Worm (Caenorhabditis elegans) whole organism, L3 larva: ENCODE results near the gene T19C4.5.

ENCODE experiments used
- ZK546.5 ChIP-seq: sonication (generic microtip); optimal IDR thresholded peaks from 2 replicates; lab custom pipeline; 2017; ENCODE audit warnings: missing biosample characterization, missing genetic modification characterization
- ama-1 ChIP-seq: fragments of 150-350 bp; optimal IDR thresholded peaks from 2 replicates; lab custom pipeline; 2018
- ceh-16 ChIP-seq: sonication (generic microtip); optimal IDR thresholded peaks from 2 replicates; lab custom pipeline; 2017; ENCODE audit warnings: missing biosample characterization, missing genetic modification characterization
- ceh-28 ChIP-seq: fragments of 150-350 bp; optimal IDR thresholded peaks from 2 replicates; lab custom pipeline; 2014; ENCODE audit warnings: missing biosample characterization, missing genetic modification reagents, missing genetic modification characterization
- ceh-82 ChIP-seq: fragments of 150-350 bp; optimal IDR thresholded peaks from 2 replicates; lab custom pipeline; 2014; ENCODE audit warnings: missing biosample characterization, missing genetic modification characterization
- ceh-9 ChIP-seq: sonication (generic microtip); optimal IDR thresholded peaks from 2 replicates; lab custom pipeline; 2018; ENCODE audit warnings: missing biosample characterization, missing genetic modification characterization
- daf-12 ChIP-seq: fragments of 150-350 bp; optimal IDR thresholded peaks from 2 replicates; lab custom pipeline; 2014; ENCODE audit warnings: missing biosample characterization, missing genetic modification reagents, missing genetic modification characterization
- egl-27 ChIP-seq: sonication (generic microtip); optimal IDR thresholded peaks from 4 replicates; lab custom pipeline; 2017; ENCODE audit warnings: missing biosample characterization, missing genetic modification reagents, missing genetic modification characterization
- egl-5 ChIP-seq: fragments of 150-350 bp; optimal IDR thresholded peaks from 2 replicates; lab custom pipeline; 2017; ENCODE audit warnings: missing biosample characterization, missing genetic modification reagents, missing genetic modification characterization, inconsistent platforms
- elt-1 ChIP-seq: fragments of 150-350 bp; optimal IDR thresholded peaks from 2 replicates; lab custom pipeline; 2014; ENCODE audit warnings: missing biosample characterization, missing genetic modification characterization
- elt-2 ChIP-seq: sonication (generic microtip); optimal IDR thresholded peaks from 2 replicates; lab custom pipeline; 2016; ENCODE audit warnings: missing genetic modification reagents, mild to moderate bottlenecking, missing genetic modification characterization, missing compliant biosample characterization
- elt-3 ChIP-seq, 3 experiments: fragments of 150-350 bp in 1 of 3; sonication (generic microtip) in 2 of 3; optimal IDR thresholded peaks; 2 replicates in 2 of 3; 4 replicates in 1 of 3; lab custom pipeline; 2014 to 2017; ENCODE audit warnings: missing biosample characterization in 3 of 3, missing genetic modification characterization in 3 of 3
- eor-1 ChIP-seq, 2 experiments: fragments of 150-350 bp; optimal IDR thresholded peaks; 2 replicates each; lab custom pipeline; 2014 to 2018; ENCODE audit warnings: missing biosample characterization in 2 of 2, missing genetic modification characterization in 2 of 2
- fkh-10 ChIP-seq: sonication (generic microtip); optimal IDR thresholded peaks from 2 replicates; lab custom pipeline; 2017; ENCODE audit warnings: missing biosample characterization, missing genetic modification reagents, missing genetic modification characterization
- fkh-2 ChIP-seq: fragments of 150-350 bp; optimal IDR thresholded peaks from 2 replicates; lab custom pipeline; 2014; ENCODE audit warnings: missing biosample characterization, missing genetic modification reagents, missing genetic modification characterization
- fos-1 ChIP-seq: fragments of 150-350 bp; optimal IDR thresholded peaks from 2 replicates; lab custom pipeline; 2014; ENCODE audit warnings: missing biosample characterization, missing genetic modification characterization
- hmg-11 ChIP-seq: sonication (generic microtip); optimal IDR thresholded peaks from 2 replicates; lab custom pipeline; 2016; ENCODE audit warnings: missing genetic modification characterization, missing compliant biosample characterization
- jun-1 ChIP-seq: fragments of 150-350 bp; optimal IDR thresholded peaks from 2 replicates; lab custom pipeline; 2014; ENCODE audit warnings: missing biosample characterization, missing genetic modification reagents, missing genetic modification characterization
- lin-15B ChIP-seq: fragments of 150-350 bp; optimal IDR thresholded peaks from 2 replicates; lab custom pipeline; 2014; ENCODE audit warnings: missing biosample characterization, missing genetic modification characterization
- lin-39 ChIP-seq: fragments of 150-350 bp; optimal IDR thresholded peaks from 2 replicates; lab custom pipeline; 2018; ENCODE audit warnings: missing biosample characterization, missing genetic modification reagents, missing genetic modification characterization
- lsy-12 ChIP-seq: sonication (generic microtip); optimal IDR thresholded peaks from 2 replicates; lab custom pipeline; 2016; ENCODE audit warnings: mild to moderate bottlenecking, missing genetic modification characterization, missing compliant biosample characterization
- mdl-1 ChIP-seq: fragments of 150-350 bp; optimal IDR thresholded peaks from 2 replicates; lab custom pipeline; 2014; ENCODE audit warnings: missing biosample characterization, missing genetic modification characterization
- mml-1 ChIP-seq: fragments of 150-350 bp; sonication (generic microtip); optimal IDR thresholded peaks from 3 replicates; lab custom pipeline; 2014; ENCODE audit warnings: missing biosample characterization, missing genetic modification characterization
- nfya-1 ChIP-seq: sonication (generic microtip); optimal IDR thresholded peaks from 2 replicates; lab custom pipeline; 2017; ENCODE audit warnings: missing genetic modification characterization, mild to moderate bottlenecking, missing compliant biosample characterization, antibody characterized with exemption, moderate library complexity; ENCODE audit not compliant: insufficient read depth
- nhr-11 ChIP-seq: fragments of 150-350 bp; optimal IDR thresholded peaks from 2 replicates; lab custom pipeline; 2014; ENCODE audit warnings: missing biosample characterization, missing genetic modification characterization
- nhr-12 ChIP-seq: fragments of 150-350 bp; optimal IDR thresholded peaks from 2 replicates; lab custom pipeline; 2014; ENCODE audit warnings: missing biosample characterization, missing genetic modification characterization
- nhr-23 ChIP-seq: fragments of 150-350 bp; optimal IDR thresholded peaks from 2 replicates; lab custom pipeline; 2014; ENCODE audit warnings: missing biosample characterization, missing genetic modification reagents, missing genetic modification characterization
- nhr-237 ChIP-seq: fragments of 150-350 bp; optimal IDR thresholded peaks from 2 replicates; lab custom pipeline; 2014; ENCODE audit warnings: missing biosample characterization, missing genetic modification characterization
- nhr-25 ChIP-seq: sonication (generic microtip); optimal IDR thresholded peaks from 2 replicates; lab custom pipeline; 2017; ENCODE audit warnings: missing biosample characterization, missing genetic modification characterization
- nhr-28 ChIP-seq: fragments of 150-350 bp; optimal IDR thresholded peaks from 2 replicates; lab custom pipeline; 2014; ENCODE audit warnings: missing biosample characterization, missing genetic modification characterization
- nhr-43 ChIP-seq: sonication (generic microtip); optimal IDR thresholded peaks from 2 replicates; lab custom pipeline; 2016; ENCODE audit warnings: mild to moderate bottlenecking, missing genetic modification characterization, missing compliant biosample characterization; ENCODE audit not compliant: poor library complexity, severe bottlenecking
- nhr-67 ChIP-seq: fragments of 150-350 bp; optimal IDR thresholded peaks from 2 replicates; lab custom pipeline; 2014; ENCODE audit warnings: missing biosample characterization, missing genetic modification characterization
- nhr-76 ChIP-seq: fragments of 150-350 bp; sonication (generic microtip); optimal IDR thresholded peaks from 5 replicates; lab custom pipeline; 2014; ENCODE audit warnings: missing biosample characterization, missing genetic modification characterization
- nhr-77 ChIP-seq: fragments of 150-350 bp; optimal IDR thresholded peaks from 2 replicates; lab custom pipeline; 2014; ENCODE audit warnings: missing biosample characterization, missing genetic modification characterization
- pha-4 ChIP-seq: fragments of 150-350 bp; optimal IDR thresholded peaks from 2 replicates; lab custom pipeline; 2014; ENCODE audit warnings: missing biosample characterization, missing genetic modification reagents, missing genetic modification characterization
- pqm-1 ChIP-seq: fragments of 150-350 bp; optimal IDR thresholded peaks from 2 replicates; lab custom pipeline; 2017; ENCODE audit warnings: missing biosample characterization, missing genetic modification characterization, inconsistent platforms
- sea-2 ChIP-seq: fragments of 150-350 bp; sonication (generic microtip); optimal IDR thresholded peaks from 4 replicates; lab custom pipeline; 2014; ENCODE audit warnings: missing biosample characterization, missing genetic modification reagents, missing genetic modification characterization
- skn-1 ChIP-seq: fragments of 150-350 bp; optimal IDR thresholded peaks from 2 replicates; lab custom pipeline; 2014; ENCODE audit warnings: missing biosample characterization, missing genetic modification characterization
- snpc-4 ChIP-seq: fragments of 150-350 bp; optimal IDR thresholded peaks from 2 replicates; lab custom pipeline; 2014; ENCODE audit warnings: missing biosample characterization, missing genetic modification characterization
- tbx-2 ChIP-seq: sonication (generic microtip); optimal IDR thresholded peaks from 2 replicates; lab custom pipeline; 2016; ENCODE audit warnings: mild to moderate bottlenecking, missing genetic modification characterization, missing compliant biosample characterization
- unc-39 ChIP-seq: sonication (generic microtip); optimal IDR thresholded peaks from 4 replicates; lab custom pipeline; 2017; ENCODE audit warnings: missing biosample characterization, missing genetic modification characterization
- unc-62 ChIP-seq: fragments of 150-350 bp; sonication (generic microtip); optimal IDR thresholded peaks from 4 replicates; lab custom pipeline; 2014; ENCODE audit warnings: missing biosample characterization, missing genetic modification reagents, missing genetic modification characterization
- zag-1 ChIP-seq: fragments of 150-350 bp; optimal IDR thresholded peaks from 2 replicates; lab custom pipeline; 2014; ENCODE audit warnings: missing biosample characterization, missing genetic modification characterization
- ztf-11 ChIP-seq: fragments of 150-350 bp; optimal IDR thresholded peaks from 2 replicates; lab custom pipeline; 2014; ENCODE audit warnings: missing biosample characterization, missing genetic modification characterization
- ztf-4 ChIP-seq: fragments of 150-350 bp; optimal IDR thresholded peaks from 2 replicates; lab custom pipeline; 2014; ENCODE audit warnings: missing biosample characterization, missing genetic modification characterization

Gene T19C4.5

DNA sequence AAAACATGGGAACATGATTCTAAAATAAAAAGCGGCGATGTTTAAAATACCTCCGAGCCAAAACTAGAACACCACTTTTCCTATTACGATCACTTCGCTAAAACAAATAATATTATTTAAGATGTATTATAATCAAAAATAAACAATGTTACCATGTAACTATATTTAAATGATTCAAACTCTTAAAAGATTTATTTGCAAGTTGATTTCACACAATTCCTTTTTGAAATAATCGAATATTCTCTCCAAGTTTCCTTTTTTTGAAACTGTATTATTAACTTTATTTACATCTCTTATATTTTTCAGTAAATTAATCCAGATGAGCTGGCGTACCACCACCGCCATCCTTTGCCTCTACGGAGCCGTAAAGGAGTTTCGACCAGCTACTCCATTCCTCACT is 30.8 kb upstream of the T19C4.5 start, which contains the start of gene folt-1:
Gene folt-1 (plus strand): TSS at position 301 of the 400 bp plus-strand sequence.
- TF ChIP-seq pqm-1 (tag; lab: Kevin White, UChicago) (no peak), elt-3 (tag; optimal IDR thresholded peaks at IDR 0.05; lab: Kevin White, UChicago) (no peak), ztf-4 (tag; lab: Kevin White, UChicago) (no peak), ZK546.5 (tag; lab: Kevin White, UChicago) (no peak), fkh-10 (GFP tag; lab: Kevin White, UChicago) (no peak), nfya-1 (tag; lab: Kevin White, UChicago) (no peak), daf-12 (tag; lab: Kevin White, UChicago) (no peak), nhr-28 (tag; lab: Kevin White, UChicago) (no peak), nhr-25 (tag; lab: Kevin White, UChicago) (no peak), nhr-43 (no peak), pha-4 (tag; lab: Kevin White, UChicago) (no peak)

DNA sequence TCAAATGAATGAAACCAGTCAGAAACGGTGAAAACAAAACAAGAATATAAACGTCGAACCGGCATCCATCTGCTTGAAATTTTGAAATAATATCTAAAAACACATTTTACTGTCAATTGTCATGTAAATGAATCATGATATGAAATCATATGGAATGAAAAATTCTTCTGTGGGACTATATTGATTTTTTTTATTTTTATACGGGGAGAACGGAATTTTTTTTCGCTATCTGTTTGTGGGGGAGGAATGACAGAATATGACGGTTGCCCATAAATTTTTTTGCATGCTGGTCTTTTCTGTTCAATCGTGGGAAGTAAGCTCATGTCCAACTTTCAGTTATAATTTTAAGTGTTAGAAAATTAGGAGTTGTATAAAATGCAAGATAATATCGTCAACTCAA is 27.3 kb upstream of the T19C4.5 start, which contains the start of gene C06H2.7:
Gene C06H2.7 (minus strand): TSS at position 101 of the 400 bp plus-strand sequence.
- TF ChIP-seq ama-1 (lab: Kevin White, UChicago) = no peak
- TF ChIP-seq ztf-11 (tag; lab: Kevin White, UChicago) = no peak
- TF ChIP-seq sea-2 (GFP tag; lab: Kevin White, UChicago) = no peak
- no peak for TF ChIP-seq unc-62 (GFP tag; lab: Kevin White, UChicago)
- TF ChIP-seq nhr-25 (tag; lab: Kevin White, UChicago) = no peak
- no peak for TF ChIP-seq ceh-82 (tag; lab: Kevin White, UChicago)
- no peak for TF ChIP-seq skn-1 (tag; lab: Kevin White, UChicago)
- TF ChIP-seq pqm-1 (tag; lab: Kevin White, UChicago) = no peak
- TF ChIP-seq lsy-12 (tag; lab: Kevin White, UChicago) = no peak

DNA sequence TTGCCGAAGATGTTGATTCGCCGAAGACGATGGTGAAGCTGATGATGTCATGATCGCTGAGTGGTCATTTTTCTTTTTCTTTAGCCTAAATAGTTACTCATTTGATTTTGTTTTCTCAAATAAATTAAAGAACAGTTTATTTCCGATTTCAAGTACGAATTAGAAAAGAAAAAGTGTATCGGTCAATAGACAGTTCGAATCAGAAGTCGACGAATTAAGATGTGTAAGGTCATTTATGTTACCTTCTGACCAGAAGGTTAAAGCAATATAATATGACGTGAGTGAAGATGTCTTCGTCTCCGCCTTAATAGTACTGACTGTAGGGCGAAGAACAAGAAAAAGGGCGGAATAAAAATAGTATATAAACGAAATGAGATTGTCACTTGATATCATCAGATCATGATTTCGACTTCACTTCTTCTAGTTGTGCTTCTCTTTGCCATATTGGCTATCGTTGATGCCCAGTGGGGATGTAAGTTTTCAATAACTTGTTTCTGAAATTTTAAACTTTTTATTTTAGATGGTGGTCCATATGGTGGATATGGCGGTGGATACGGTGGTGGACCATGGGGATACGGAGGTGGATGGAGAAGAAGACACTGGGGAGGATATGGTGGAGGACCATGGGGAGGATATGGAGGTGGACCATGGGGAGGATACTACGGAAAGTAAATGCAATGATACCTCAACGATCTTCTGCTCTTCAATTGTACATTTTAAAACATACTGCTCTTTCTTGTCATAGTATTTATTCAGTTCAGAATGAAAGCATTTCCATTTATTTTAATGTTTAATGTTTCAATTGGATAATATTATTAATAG is 24.8 kb upstream of the T19C4.5 start, which contains the start of the genes T19C4.24 and nlp-33:
Gene T19C4.24 (minus strand): TSS at position 51 of the 822 bp plus-strand sequence.
Gene nlp-33 (plus strand): TSS at position 389 of the 822 bp plus-strand sequence.
- TF ChIP-seq ZK546.5 (tag; lab: Kevin White, UChicago) (no peak), lin-15B (no peak), tbx-2 (tag; lab: Kevin White, UChicago) (no peak), jun-1 (tag; lab: Kevin White, UChicago) (no peak), mml-1 (no peak), nhr-67 (tag; lab: Kevin White, UChicago) (no peak), sea-2 (GFP tag; lab: Kevin White, UChicago) (no peak), elt-2 (tag; lab: Kevin White, UChicago) (no peak), eor-1 (tag; optimal IDR thresholded peaks at IDR 0.05; lab: Kevin White, UChicago) (no peak), unc-62 (GFP tag; lab: Kevin White, UChicago) (no peak), egl-5 (tag; lab: Kevin White, UChicago) (no peak), pha-4 (tag; lab: Kevin White, UChicago) (no peak), nhr-237 (tag; lab: Kevin White, UChicago) (no peak), snpc-4 (no peak), daf-12 (tag; lab: Kevin White, UChicago) (no peak), skn-1 (tag; lab: Kevin White, UChicago) (no peak), nhr-76 (tag; lab: Kevin White, UChicago) (no peak), nhr-25 (tag; lab: Kevin White, UChicago) (peak; percentile 66), mdl-1 (no peak), fkh-2 (tag; lab: Kevin White, UChicago) (no peak), unc-39 (tag; lab: Kevin White, UChicago) (no peak), nhr-28 (tag; lab: Kevin White, UChicago) (no peak), fkh-10 (GFP tag; lab: Kevin White, UChicago) (no peak), lin-39 (tag; lab: Kevin White, UChicago) (no peak), hmg-11 (tag; lab: Kevin White, UChicago) (no peak), egl-27 (tag; lab: Kevin White, UChicago) (no peak), pqm-1 (tag; lab: Kevin White, UChicago) (no peak), ceh-28 (tag; lab: Kevin White, UChicago) (no peak), ceh-16 (tag; lab: Kevin White, UChicago) (no peak), fos-1 (tag; lab: Kevin White, UChicago) (no peak), elt-1 (tag; lab: Kevin White, UChicago) (peak; percentile 50), nhr-12 (tag; lab: Kevin White, UChicago) (no peak), ceh-9 (tag; lab: Kevin White, UChicago) (no peak), zag-1 (no peak), ama-1 (lab: Kevin White, UChicago) (peak; percentile 91), ceh-82 (tag; lab: Kevin White, UChicago) (no peak), ztf-11 (tag; lab: Kevin White, UChicago) (no peak), lsy-12 (tag; lab: Kevin White, UChicago) (no peak), nhr-23 (tag; lab: Kevin White, UChicago) (peak; percentile 37), nhr-11 (no peak), nhr-77 (tag; lab: Kevin White, UChicago) (no peak), nfya-1 (tag; lab: Kevin White, UChicago) (peak; percentile 34), ztf-4 (tag; lab: Kevin White, UChicago) (no peak)
